Fruit fly (Drosophila melanogaster) whole organism, embryonic: ENCODE results near the gene eIF4E6.
A peak's percentile ranks its signal among the peaks of the same experiment; 100 is the strongest.

Experiments used
- Atf3 ChIP-seq: fragments of 200-800 bp; sonication (Bioruptor generic); optimal IDR thresholded peaks from 3 replicates; lab custom pipeline; 2016; ENCODE audit warnings: missing biosample characterization, missing genetic modification characterization
- B-H1 ChIP-seq: fragments of 200-800 bp; sonication (Bioruptor generic); IDR thresholded peaks from 3 replicates; pipeline ENCODE4 v1.3.6; 2022; ENCODE audit warnings: missing biosample characterization, missing genetic modification characterization
- CG1024 ChIP-seq: fragments of 200-800 bp; sonication (Bioruptor generic); IDR thresholded peaks from 2 replicates; pipeline ENCODE4 v1.3.6; 2022; ENCODE audit warnings: missing biosample characterization, missing genetic modification characterization
- CG10366 ChIP-seq: fragments of 200-800 bp; sonication (Bioruptor generic); IDR thresholded peaks from 2 replicates; pipeline ENCODE4 v1.3.6; 2022; ENCODE audit warnings: missing biosample characterization, missing genetic modification characterization
- CG10565 ChIP-seq: fragments of 200-800 bp; sonication (Bioruptor generic); optimal IDR thresholded peaks from 3 replicates; lab custom pipeline; 2016; ENCODE audit warnings: missing biosample characterization, mild to moderate bottlenecking, missing genetic modification characterization
- CG11560 ChIP-seq: fragments of 200-800 bp; sonication (Bioruptor generic); IDR thresholded peaks from 3 replicates; pipeline ENCODE4 v1.3.6; 2022; ENCODE audit warnings: missing biosample characterization, missing genetic modification characterization
- CG11723 ChIP-seq: fragments of 200-800 bp; sonication (Bioruptor generic); optimal IDR thresholded peaks from 2 replicates; lab custom pipeline; 2017; ENCODE audit warnings: missing biosample characterization, mild to moderate bottlenecking, missing genetic modification characterization
- CG12391 ChIP-seq: fragments of 200-800 bp; sonication (Bioruptor generic); optimal IDR thresholded peaks from 3 replicates; lab custom pipeline; 2018; ENCODE audit warnings: missing biosample characterization, mild to moderate bottlenecking, missing genetic modification characterization, moderate library complexity
- CG12769 ChIP-seq: fragments of 200-800 bp; sonication (Bioruptor generic); optimal IDR thresholded peaks from 2 replicates; lab custom pipeline; 2019; ENCODE audit warnings: missing biosample characterization, mild to moderate bottlenecking, missing genetic modification characterization, moderate library complexity
- CG12942 ChIP-seq: fragments of 200-800 bp; sonication (Bioruptor generic); optimal IDR thresholded peaks from 3 replicates; lab custom pipeline; 2016; ENCODE audit warnings: missing biosample characterization, missing genetic modification characterization
- CG14667 ChIP-seq: fragments of 200-800 bp; sonication (Bioruptor generic); IDR thresholded peaks from 2 replicates; pipeline ENCODE4 v1.3.6; 2022; ENCODE audit warnings: missing biosample characterization, missing genetic modification characterization
- CG15011 ChIP-seq: fragments of 200-800 bp; sonication (Bioruptor generic); optimal IDR thresholded peaks from 3 replicates; lab custom pipeline; 2018; ENCODE audit warnings: missing biosample characterization, mild to moderate bottlenecking, missing genetic modification characterization
- CG18764 ChIP-seq: fragments of 200-800 bp; sonication (Bioruptor generic); optimal IDR thresholded peaks from 3 replicates; lab custom pipeline; 2016; ENCODE audit warnings: missing biosample characterization, missing genetic modification characterization
- CG2116 ChIP-seq: fragments of 200-800 bp; sonication (Bioruptor generic); optimal IDR thresholded peaks from 3 replicates; lab custom pipeline; 2018; ENCODE audit warnings: missing biosample characterization, mild to moderate bottlenecking, missing genetic modification characterization
- CG2120 ChIP-seq: fragments of 200-800 bp; sonication (Bioruptor generic); optimal IDR thresholded peaks from 3 replicates; lab custom pipeline; 2016; ENCODE audit warnings: missing biosample characterization, missing genetic modification characterization
- CG31224 ChIP-seq: fragments of 200-800 bp; sonication (Bioruptor generic); IDR thresholded peaks from 2 replicates; pipeline ENCODE4 v1.3.6; 2022; ENCODE audit warnings: missing biosample characterization, missing genetic modification characterization
- CG32767 ChIP-seq: fragments of 200-800 bp; sonication (Bioruptor generic); IDR thresholded peaks from 2 replicates; pipeline ENCODE4 v1.3.6; 2022; ENCODE audit warnings: missing biosample characterization, missing genetic modification characterization
- CG33213 ChIP-seq: fragments of 200-800 bp; sonication (Bioruptor generic); optimal IDR thresholded peaks from 3 replicates; lab custom pipeline; 2016; ENCODE audit warnings: missing biosample characterization, missing genetic modification characterization
- CG6854 ChIP-seq: fragments of 200-800 bp; sonication (Bioruptor generic); optimal IDR thresholded peaks from 3 replicates; lab custom pipeline; 2017; ENCODE audit warnings: missing biosample characterization, mild to moderate bottlenecking, missing genetic modification characterization
- CG8281 ChIP-seq: fragments of 200-800 bp; sonication (Bioruptor generic); optimal IDR thresholded peaks from 2 replicates; lab custom pipeline; 2018; ENCODE audit warnings: missing biosample characterization, mild to moderate bottlenecking, missing genetic modification characterization, moderate library complexity
- CG9797 ChIP-seq: fragments of 200-800 bp; sonication (Bioruptor generic); optimal IDR thresholded peaks from 3 replicates; lab custom pipeline; 2018; ENCODE audit warnings: missing biosample characterization, mild to moderate bottlenecking, missing genetic modification characterization
- CG9932 ChIP-seq: fragments of 200-800 bp; sonication (Bioruptor generic); IDR thresholded peaks from 2 replicates; pipeline ENCODE4 v1.3.6; 2022; ENCODE audit warnings: missing biosample characterization, missing genetic modification characterization
- Doc3 ChIP-seq: fragments of 200-800 bp; sonication (Bioruptor generic); IDR thresholded peaks from 3 replicates; pipeline ENCODE4 v1.3.6; 2022; ENCODE audit warnings: missing biosample characterization, missing genetic modification characterization; ENCODE audit not compliant: partially characterized antibody
- Elba2 ChIP-seq: fragments of 200-800 bp; sonication (Bioruptor generic); optimal IDR thresholded peaks from 3 replicates; lab custom pipeline; 2016; ENCODE audit warnings: missing biosample characterization, missing genetic modification characterization
- Hand ChIP-seq: fragments of 200-800 bp; sonication (Bioruptor generic); optimal IDR thresholded peaks from 2 replicates; lab custom pipeline; 2017; ENCODE audit warnings: mild to moderate bottlenecking, missing biosample characterization, missing genetic modification reagents, missing genetic modification characterization
- Hmr ChIP-seq: fragments of 200-800 bp; sonication (Bioruptor generic); optimal IDR thresholded peaks from 3 replicates; lab custom pipeline; 2017; ENCODE audit warnings: mild to moderate bottlenecking, missing biosample characterization, missing genetic modification reagents, missing genetic modification characterization
- Hr51 ChIP-seq, 2 experiments: fragments of 200-800 bp; sonication (Bioruptor generic); optimal IDR thresholded peaks; 2 replicates in 1 of 2; 3 replicates in 1 of 2; lab custom pipeline; 2016 to 2018; ENCODE audit warnings: missing biosample characterization in 2 of 2, missing genetic modification characterization in 2 of 2, mild to moderate bottlenecking in 1 of 2, moderate library complexity in 1 of 2
- Hsf ChIP-seq: fragments of 200-800 bp; sonication (Bioruptor generic); optimal IDR thresholded peaks from 3 replicates; lab custom pipeline; 2016; ENCODE audit warnings: missing biosample characterization, missing genetic modification characterization
- NC2α ChIP-seq: fragments of 200-800 bp; sonication (Bioruptor generic); optimal IDR thresholded peaks from 2 replicates; lab custom pipeline; 2016; ENCODE audit warnings: missing biosample characterization, missing genetic modification characterization
- Nf-YB ChIP-seq: fragments of 200-800 bp; sonication (Bioruptor generic); optimal IDR thresholded peaks from 3 replicates; lab custom pipeline; 2019; ENCODE audit warnings: missing biosample characterization, mild to moderate bottlenecking, missing genetic modification characterization, moderate library complexity
- Ptx1 ChIP-seq: fragments of 200-800 bp; sonication (Bioruptor generic); IDR thresholded peaks from 2 replicates; pipeline ENCODE4 v1.3.6; 2022; ENCODE audit warnings: missing biosample characterization, missing genetic modification characterization
- Ravus ChIP-seq: fragments of 200-800 bp; sonication (Bioruptor generic); IDR thresholded peaks from 2 replicates; pipeline ENCODE4 v1.3.6; 2022; ENCODE audit warnings: missing biosample characterization, missing genetic modification characterization
- Spps ChIP-seq: fragments of 200-800 bp; sonication (Bioruptor generic); optimal IDR thresholded peaks from 2 replicates; lab custom pipeline; 2018; ENCODE audit warnings: missing biosample characterization, mild to moderate bottlenecking, missing genetic modification characterization
- Stat92E ChIP-seq, 3 experiments: fragments of >200 bp in 2 of 3; fragments of 200-800 bp in 1 of 3; sonication (Bioruptor generic) in 1 of 3; optimal IDR thresholded peaks; 2 replicates each; lab custom pipeline; 2017 to 2019; ENCODE audit warnings: missing biosample characterization in 3 of 3, missing genetic modification characterization in 3 of 3, mild to moderate bottlenecking in 1 of 3, moderate library complexity in 1 of 3
- Trl ChIP-seq, 3 experiments: fragments of >200 bp in 2 of 3; fragments of 200-800 bp in 1 of 3; sonication (Bioruptor generic) in 1 of 3; optimal IDR thresholded peaks; 2 replicates in 1 of 3; 3 replicates in 2 of 3; lab custom pipeline; 2016 to 2017; ENCODE audit warnings: missing biosample characterization in 1 of 3, missing genetic modification characterization in 1 of 3
- bab2 ChIP-seq: fragments of 200-800 bp; sonication (Bioruptor generic); optimal IDR thresholded peaks from 2 replicates; lab custom pipeline; 2016; ENCODE audit warnings: missing biosample characterization, missing genetic modification characterization
- cad ChIP-seq: fragments of >200 bp; optimal IDR thresholded peaks from 2 replicates; lab custom pipeline; 2017; ENCODE audit warnings: missing biosample characterization, missing genetic modification characterization
- cas ChIP-seq: fragments of 200-800 bp; sonication (Bioruptor generic); IDR thresholded peaks from 2 replicates; pipeline ENCODE4 v1.3.6; 2022; ENCODE audit warnings: missing biosample characterization, missing genetic modification characterization
- dati ChIP-seq: fragments of 200-800 bp; sonication (Bioruptor generic); IDR thresholded peaks from 2 replicates; pipeline ENCODE4 v1.3.6; 2022; ENCODE audit warnings: missing biosample characterization, missing genetic modification characterization
- ems ChIP-seq: fragments of 200-800 bp; sonication (Bioruptor generic); optimal IDR thresholded peaks from 3 replicates; lab custom pipeline; 2016; ENCODE audit warnings: missing biosample characterization, missing genetic modification characterization
- exex ChIP-seq: fragments of 200-800 bp; sonication (Bioruptor generic); optimal IDR thresholded peaks from 4 replicates; lab custom pipeline; 2018; ENCODE audit warnings: missing biosample characterization, mild to moderate bottlenecking, missing genetic modification characterization, moderate library complexity
- gfzf ChIP-seq: fragments of 200-800 bp; sonication (Bioruptor generic); optimal IDR thresholded peaks from 2 replicates; lab custom pipeline; 2016; ENCODE audit warnings: missing biosample characterization, mild to moderate bottlenecking, missing genetic modification characterization, moderate library complexity
- gsb ChIP-seq: fragments of 200-800 bp; sonication (Bioruptor generic); IDR thresholded peaks from 2 replicates; pipeline ENCODE4 v1.3.6; 2022; ENCODE audit warnings: missing biosample characterization, missing genetic modification characterization
- mld ChIP-seq: fragments of 200-800 bp; sonication (Bioruptor generic); IDR thresholded peaks from 3 replicates; pipeline ENCODE4 v1.3.6; 2022; ENCODE audit warnings: missing biosample characterization, missing genetic modification characterization; ENCODE audit not compliant: partially characterized antibody
- onecut ChIP-seq: fragments of 200-800 bp; sonication (Bioruptor generic); IDR thresholded peaks from 2 replicates; pipeline ENCODE4 v1.3.6; 2022; ENCODE audit warnings: missing biosample characterization, missing genetic modification characterization
- p53 ChIP-seq: fragments of 200-800 bp; sonication (Bioruptor generic); optimal IDR thresholded peaks from 2 replicates; lab custom pipeline; 2016; ENCODE audit warnings: missing biosample characterization, missing genetic modification characterization
- pros ChIP-seq: fragments of 200-800 bp; sonication (Bioruptor generic); optimal IDR thresholded peaks from 3 replicates; lab custom pipeline; 2019; ENCODE audit warnings: missing biosample characterization, mild to moderate bottlenecking, missing genetic modification characterization, moderate library complexity
- pzg ChIP-seq: fragments of 200-800 bp; sonication (Bioruptor generic); optimal IDR thresholded peaks from 3 replicates; lab custom pipeline; 2018; ENCODE audit warnings: missing biosample characterization, mild to moderate bottlenecking, missing genetic modification characterization, moderate library complexity
- sqz ChIP-seq: fragments of 200-800 bp; sonication (Bioruptor generic); optimal IDR thresholded peaks from 3 replicates; lab custom pipeline; 2018; ENCODE audit warnings: missing biosample characterization, mild to moderate bottlenecking, missing genetic modification characterization
- tin ChIP-seq: fragments of 200-800 bp; sonication (Bioruptor generic); optimal IDR thresholded peaks from 3 replicates; lab custom pipeline; 2016; ENCODE audit warnings: missing biosample characterization, missing genetic modification characterization
- unpg ChIP-seq: fragments of 200-800 bp; sonication (Bioruptor generic); optimal IDR thresholded peaks from 3 replicates; lab custom pipeline; 2018; ENCODE audit warnings: missing biosample characterization, mild to moderate bottlenecking, missing genetic modification characterization, moderate library complexity

Gene eIF4E6

DNA sequence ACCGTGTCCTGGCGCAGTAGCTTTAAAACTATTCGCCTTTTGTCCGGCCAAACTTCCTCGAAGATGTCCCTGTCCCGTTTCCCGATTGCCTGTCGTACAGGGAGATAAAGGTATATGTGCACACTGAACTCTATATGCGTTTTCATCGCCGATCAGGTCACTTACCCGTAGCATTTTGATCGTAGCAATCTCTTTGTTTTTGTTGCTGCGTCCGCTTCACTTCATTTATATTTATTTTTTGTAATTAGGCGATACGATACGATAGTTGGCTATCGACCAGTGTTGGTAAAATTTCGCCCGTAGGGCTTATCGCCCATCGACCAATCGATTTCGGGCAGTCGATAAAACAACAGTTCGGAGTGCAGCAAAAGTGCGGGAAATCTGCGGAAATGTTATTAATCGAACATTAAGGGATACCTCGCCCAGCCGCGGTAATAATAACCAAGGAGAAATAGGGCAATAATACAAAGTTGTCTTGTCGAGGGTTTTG, 35.8 kb upstream of the eIF4E6 start, which contains the start of the genes Cul5 and Bicra (continued):
- TF ChIP-seq gsb (GFP tag; lab: Robert Waterston, UW) = no peak
- TF ChIP-seq CG18764 (GFP tag; lab: Kevin White, UChicago) = no peak
- TF ChIP-seq mld (GFP tag; lab: Robert Waterston, UW) = peak; percentile 88; the same call in 2 of the 3 replicates
- TF ChIP-seq CG9797 (GFP tag; lab: Kevin White, UChicago) = peak; percentile 21
- TF ChIP-seq Hr51 (GFP tag; optimal IDR thresholded peaks at IDR 0.05; lab: Kevin White, UChicago) = no peak
- no peak for TF ChIP-seq CG10565 (GFP tag; lab: Kevin White, UChicago)
- TF ChIP-seq dati (GFP tag; lab: Robert Waterston, UW) = no peak
- TF ChIP-seq CG32767 (GFP tag; lab: Robert Waterston, UW) = no peak
- TF ChIP-seq CG9932 (GFP tag; lab: Robert Waterston, UW) = no peak
- TF ChIP-seq CG6854 (GFP tag; lab: Kevin White, UChicago) = no peak
- peak; percentile 37 for TF ChIP-seq exex (tag; lab: Kevin White, UChicago)
- no peak for TF ChIP-seq Spps (tag; lab: Kevin White, UChicago)
- no peak for TF ChIP-seq CG11723 (GFP tag; lab: Kevin White, UChicago)
- no peak for TF ChIP-seq Ravus (GFP tag; lab: Robert Waterston, UW)
- peak; percentile 63 for TF ChIP-seq CG2116 (GFP tag; lab: Kevin White, UChicago)
- no peak for TF ChIP-seq CG10366 (GFP tag; lab: Robert Waterston, UW)
- TF ChIP-seq cad (GFP tag; lab: Kevin White, UChicago) = no peak
- TF ChIP-seq Doc3 (GFP tag; lab: Robert Waterston, UW) = peak; percentile 81; the same call in 2 of the 3 replicates
- TF ChIP-seq unpg = no peak
- TF ChIP-seq CG12391 (tag; lab: Kevin White, UChicago) = no peak
- no peak for TF ChIP-seq CG31224 (GFP tag; lab: Robert Waterston, UW)
- TF ChIP-seq CG14667 = no peak
- no peak for TF ChIP-seq CG2120 (GFP tag; lab: Kevin White, UChicago)
- no peak for TF ChIP-seq p53 (GFP tag; lab: Kevin White, UChicago)
- TF ChIP-seq Atf3 = no peak
- TF ChIP-seq CG12769 (tag; lab: Kevin White, UChicago) = no peak
- TF ChIP-seq bab2 = no peak
- TF ChIP-seq B-H1 (GFP tag; lab: Robert Waterston, UW) = no peak
- no peak for TF ChIP-seq Nf-YB (GFP tag; lab: Kevin White, UChicago)
- no peak for TF ChIP-seq Hmr (GFP tag; lab: Kevin White, UChicago)
- TF ChIP-seq Hsf (GFP tag; lab: Kevin White, UChicago) = no peak
- TF ChIP-seq Elba2 (GFP tag; lab: Kevin White, UChicago) = no peak
- no peak for TF ChIP-seq gfzf
- no peak for TF ChIP-seq ems (GFP tag; lab: Kevin White, UChicago)
- no peak for TF ChIP-seq sqz
- TF ChIP-seq CG15011 (GFP tag; lab: Kevin White, UChicago) = no peak
- no peak for TF ChIP-seq CG12942 (GFP tag; lab: Kevin White, UChicago)
- TF ChIP-seq CG11560 = no peak
- TF ChIP-seq cas = no peak
- no peak; the same call in 1 of the 2 replicates for TF ChIP-seq onecut (GFP tag; lab: Robert Waterston, UW)
- TF ChIP-seq tin (GFP tag; lab: Kevin White, UChicago) = no peak
- TF ChIP-seq NC2α = no peak
- TF ChIP-seq pzg (GFP tag; lab: Kevin White, UChicago) = peak; percentile 86
- no peak for TF ChIP-seq Hand (GFP tag; lab: Kevin White, UChicago)
- no peak for TF ChIP-seq Ptx1 (GFP tag; lab: Robert Waterston, UW)
- TF ChIP-seq Stat92E (GFP tag; optimal IDR thresholded peaks at IDR 0.05; lab: Kevin White, UChicago) = peak in 1 of 3 experiments; percentile 61
- TF ChIP-seq CG33213 (GFP tag; lab: Kevin White, UChicago) = peak; percentile 9
- no peak for TF ChIP-seq CG8281 (tag; lab: Kevin White, UChicago)
- TF ChIP-seq Trl (optimal IDR thresholded peaks at IDR 0.05; lab: Kevin White, UChicago) = no peak
- peak; percentile 39 for TF ChIP-seq Trl (GFP tag; optimal IDR thresholded peaks at IDR 0.05; lab: Kevin White, UChicago)
- TF ChIP-seq CG1024 (GFP tag; lab: Robert Waterston, UW) = no peak
- no peak for TF ChIP-seq pros (GFP tag; lab: Kevin White, UChicago)
